Worm (Caenorhabditis elegans) whole organism, L3 larva: Measurements from ENCODE around the gene egl-26.

ENCODE experiments used
- ZK546.5 ChIP-seq: sonication (generic microtip); optimal IDR thresholded peaks from 2 replicates; lab custom pipeline; 2017; ENCODE audit warnings: missing biosample characterization, missing genetic modification characterization
- nhr-77 ChIP-seq: fragments of 150-350 bp; optimal IDR thresholded peaks from 2 replicates; lab custom pipeline; 2014; ENCODE audit warnings: missing biosample characterization, missing genetic modification characterization

- TF ChIP-seq ZK546.5 (tag; lab: Kevin White, UChicago): no peak
- TF ChIP-seq nhr-77 (tag; lab: Kevin White, UChicago): no peak
These were observed 25.8 kb upstream of the egl-26 start, which contains the start of gene nfyc-1 for ce11 chrII:43640-44039.
